Fruit fly (Drosophila melanogaster): ENCODE data around the gene betaNACtes1.
A peak's percentile ranks its signal among the peaks of the same experiment; 100 is the strongest.

Gene betaNACtes1

dm6 chrX:14149312-14149711, 23.1 kb downstream of the betaNACtes1 start:
- peak; percentile 85 for TF ChIP-seq fd96Ca (GFP tag; IDR thresholded peaks at IDR 0.05)
- peak; percentile 63 for TF ChIP-seq Ets98B (GFP tag; IDR thresholded peaks at IDR 0.05)
- TF ChIP-seq EcR (GFP tag; optimal IDR thresholded peaks at IDR 0.05): no peak
- TF ChIP-seq CG14655 (GFP tag; optimal IDR thresholded peaks at IDR 0.05): peak; percentile 45
- TF ChIP-seq CG8159 (tag; optimal IDR thresholded peaks at IDR 0.05): peak; percentile 14
- TF ChIP-seq CG17806 (tag; optimal IDR thresholded peaks at IDR 0.05): peak; percentile 51
- peak; percentile 38 for TF ChIP-seq CG15710 (tag; optimal IDR thresholded peaks at IDR 0.05)
- no peak for TF ChIP-seq rn (GFP tag; IDR thresholded peaks at IDR 0.05)
- TF ChIP-seq CG13204 (GFP tag; optimal IDR thresholded peaks at IDR 0.05): no peak
- peak; percentile 35 for TF ChIP-seq CG8301 (tag; optimal IDR thresholded peaks at IDR 0.05)
- no peak for TF ChIP-seq gl (tag; optimal IDR thresholded peaks at IDR 0.05)
- TF ChIP-seq CG34367 (tag; optimal IDR thresholded peaks at IDR 0.05): peak; percentile 6
- peak; percentile 68 for TF ChIP-seq CG4496 (GFP tag; IDR thresholded peaks at IDR 0.05)
- peak; percentile 20 for TF ChIP-seq CG9948 (tag; optimal IDR thresholded peaks at IDR 0.05)
- TF ChIP-seq Pif1A (GFP tag; optimal IDR thresholded peaks at IDR 0.05): peak; percentile 39
- peak; percentile 58; the same call in 1 of the 2 replicates for TF ChIP-seq CG32121 (GFP tag; IDR thresholded peaks at IDR 0.05)
- TF ChIP-seq CG12605 (GFP tag; IDR thresholded peaks at IDR 0.05): peak; percentile 52; the same call in 1 of the 2 replicates

dm6 chrX:14148171-14148570, 24.3 kb downstream of the betaNACtes1 start:
- TF ChIP-seq CG14655 (GFP tag; optimal IDR thresholded peaks at IDR 0.05) (peak; percentile 61), CG13204 (GFP tag; optimal IDR thresholded peaks at IDR 0.05) (no peak), CG8301 (tag; optimal IDR thresholded peaks at IDR 0.05) (peak; percentile 41), fd96Ca (GFP tag; IDR thresholded peaks at IDR 0.05) (peak; percentile 22; the same call in 1 of the 3 replicates), CG10348 (GFP tag; IDR thresholded peaks at IDR 0.05) (no peak), CG17806 (tag; optimal IDR thresholded peaks at IDR 0.05) (peak; percentile 29), CG34367 (tag; optimal IDR thresholded peaks at IDR 0.05) (no peak), D1 (tag; optimal IDR thresholded peaks at IDR 0.05) (no peak), CG15710 (tag; optimal IDR thresholded peaks at IDR 0.05) (no peak), EcR (GFP tag; optimal IDR thresholded peaks at IDR 0.05) (no peak), Pif1B (GFP tag; optimal IDR thresholded peaks at IDR 0.05) (peak; percentile 7), CG32121 (GFP tag; IDR thresholded peaks at IDR 0.05) (no peak), CG8159 (tag; optimal IDR thresholded peaks at IDR 0.05) (peak; percentile 18), Ets98B (GFP tag; IDR thresholded peaks at IDR 0.05) (0 out of 2 replicates have a peak, but pooled peaks have one; percentile 35), CG4496 (GFP tag; IDR thresholded peaks at IDR 0.05) (peak; percentile 53; the same call in 1 of the 3 replicates), Snoo (tag; optimal IDR thresholded peaks at IDR 0.05) (no peak), gl (tag; optimal IDR thresholded peaks at IDR 0.05) (no peak), Pif1A (GFP tag; optimal IDR thresholded peaks at IDR 0.05) (no peak), CG9948 (tag; optimal IDR thresholded peaks at IDR 0.05) (peak; percentile 31), CG12605 (GFP tag; IDR thresholded peaks at IDR 0.05) (no peak), rn (GFP tag; IDR thresholded peaks at IDR 0.05) (no peak)

DNA sequence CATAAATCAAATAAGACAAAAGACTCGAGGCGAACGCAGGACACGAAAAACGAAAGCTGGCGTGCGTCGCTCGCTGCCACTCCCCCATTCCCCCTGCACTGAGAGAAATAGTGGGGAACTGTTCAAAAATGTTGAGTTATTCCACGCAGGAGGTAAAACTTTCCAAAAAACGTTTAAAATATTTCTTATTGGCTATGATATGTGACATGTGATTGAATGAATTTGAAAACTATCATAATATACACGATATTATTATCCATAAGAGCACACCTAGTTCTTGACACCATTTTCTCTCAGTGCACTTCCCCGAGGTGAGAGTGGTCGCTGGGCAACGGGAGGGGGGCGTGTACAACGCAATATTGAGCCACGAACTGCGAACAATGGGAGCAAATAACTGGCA, 38.5 kb downstream of the betaNACtes1 start:
- TF ChIP-seq CG14655 (GFP tag; optimal IDR thresholded peaks at IDR 0.05) (peak; percentile 67), CG4496 (GFP tag; IDR thresholded peaks at IDR 0.05) (no peak), CG15710 (tag; optimal IDR thresholded peaks at IDR 0.05) (peak; percentile 61), D1 (tag; optimal IDR thresholded peaks at IDR 0.05) (no peak), CG13204 (GFP tag; optimal IDR thresholded peaks at IDR 0.05) (peak; percentile 27), fd96Ca (GFP tag; IDR thresholded peaks at IDR 0.05) (no peak), Snoo (tag; optimal IDR thresholded peaks at IDR 0.05) (no peak), EcR (GFP tag; optimal IDR thresholded peaks at IDR 0.05) (no peak), CG32121 (GFP tag; IDR thresholded peaks at IDR 0.05) (no peak), Pif1A (GFP tag; optimal IDR thresholded peaks at IDR 0.05) (peak; percentile 51), CG17806 (tag; optimal IDR thresholded peaks at IDR 0.05) (peak; percentile 65), Ets98B (GFP tag; IDR thresholded peaks at IDR 0.05) (0 out of 2 replicates have a peak, but pooled peaks have one; percentile 8), CG9948 (tag; optimal IDR thresholded peaks at IDR 0.05) (peak; percentile 66), gl (tag; optimal IDR thresholded peaks at IDR 0.05) (no peak), CG34367 (tag; optimal IDR thresholded peaks at IDR 0.05) (peak; percentile 55), rn (GFP tag; IDR thresholded peaks at IDR 0.05) (no peak), CG10348 (GFP tag; IDR thresholded peaks at IDR 0.05) (no peak), CG8301 (tag; optimal IDR thresholded peaks at IDR 0.05) (peak; percentile 55), Pif1B (GFP tag; optimal IDR thresholded peaks at IDR 0.05) (peak; percentile 41), CG12605 (GFP tag; IDR thresholded peaks at IDR 0.05) (no peak), CG8159 (tag; optimal IDR thresholded peaks at IDR 0.05) (peak; percentile 67)

DNA sequence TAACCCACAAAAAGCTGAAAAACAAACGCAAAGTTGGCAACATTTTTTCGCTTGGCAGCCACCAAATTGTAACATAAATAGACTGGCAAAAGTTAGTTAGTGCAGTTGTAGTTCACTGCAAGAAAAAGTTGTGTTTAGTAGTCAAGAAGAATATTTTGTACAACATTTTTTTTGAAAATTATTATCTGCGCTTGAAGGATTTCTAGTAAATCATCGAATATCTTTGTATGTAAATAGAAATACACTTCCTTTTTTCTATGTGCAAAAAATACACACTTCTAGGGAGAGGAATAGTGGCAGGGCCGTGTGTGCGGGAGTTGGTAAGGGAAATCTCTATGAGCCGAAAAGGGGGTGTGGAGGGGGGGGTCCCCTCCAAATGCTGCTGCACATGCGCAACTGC, 48.7 kb downstream of the betaNACtes1 start:
- peak; percentile 56 for TF ChIP-seq CG14655 (GFP tag; optimal IDR thresholded peaks at IDR 0.05)
- TF ChIP-seq Ets98B (GFP tag; IDR thresholded peaks at IDR 0.05): peak; percentile 18; the same call in 1 of the 2 replicates
- no peak for TF ChIP-seq CG17806 (tag; optimal IDR thresholded peaks at IDR 0.05)
- TF ChIP-seq CG4496 (GFP tag; IDR thresholded peaks at IDR 0.05): peak; percentile 39; the same call in 1 of the 3 replicates
- TF ChIP-seq CG8301 (tag; optimal IDR thresholded peaks at IDR 0.05): peak; percentile 24

dm6 chrX:14122662-14123372, 49.6 kb downstream of the betaNACtes1 start:
- TF ChIP-seq Pif1B (GFP tag; optimal IDR thresholded peaks at IDR 0.05): no peak
- no peak for TF ChIP-seq CG32121 (GFP tag; IDR thresholded peaks at IDR 0.05)
- TF ChIP-seq CG8159 (tag; optimal IDR thresholded peaks at IDR 0.05): peak; percentile 65
- peak; percentile 6 for TF ChIP-seq Snoo (tag; optimal IDR thresholded peaks at IDR 0.05)
- no peak for TF ChIP-seq EcR (GFP tag; optimal IDR thresholded peaks at IDR 0.05)
- TF ChIP-seq D1 (tag; optimal IDR thresholded peaks at IDR 0.05): no peak
- TF ChIP-seq CG12605 (GFP tag; IDR thresholded peaks at IDR 0.05): no peak
- TF ChIP-seq Pif1A (GFP tag; optimal IDR thresholded peaks at IDR 0.05): no peak
- TF ChIP-seq gl (tag; optimal IDR thresholded peaks at IDR 0.05): no peak
- no peak for TF ChIP-seq CG4496 (GFP tag; IDR thresholded peaks at IDR 0.05)
- TF ChIP-seq CG10348 (GFP tag; IDR thresholded peaks at IDR 0.05): no peak
- no peak for TF ChIP-seq fd96Ca (GFP tag; IDR thresholded peaks at IDR 0.05)
- peak; percentile 45 for TF ChIP-seq CG17806 (tag; optimal IDR thresholded peaks at IDR 0.05)
- peak; percentile 46 for TF ChIP-seq CG9948 (tag; optimal IDR thresholded peaks at IDR 0.05)
- peak; percentile 23 for TF ChIP-seq CG34367 (tag; optimal IDR thresholded peaks at IDR 0.05)
- TF ChIP-seq CG15710 (tag; optimal IDR thresholded peaks at IDR 0.05): peak; percentile 56
- TF ChIP-seq Ets98B (GFP tag; IDR thresholded peaks at IDR 0.05): no peak
- TF ChIP-seq CG14655 (GFP tag; optimal IDR thresholded peaks at IDR 0.05): peak; percentile 55
- peak; percentile 9 for TF ChIP-seq CG8301 (tag; optimal IDR thresholded peaks at IDR 0.05)
- TF ChIP-seq rn (GFP tag; IDR thresholded peaks at IDR 0.05): no peak
- no peak for TF ChIP-seq CG13204 (GFP tag; optimal IDR thresholded peaks at IDR 0.05)
